Fruit fly (Drosophila melanogaster) whole organism: ENCODE results near the gene CG14712.

Source experiments
- CG8478 ChIP-seq: fragments of >200 bp; optimal IDR thresholded peaks from 2 replicates; lab custom pipeline; 2018; ENCODE audit warnings: inconsistent platforms
- Dll ChIP-seq: fragments of >200 bp; optimal IDR thresholded peaks from 2 replicates; lab custom pipeline; 2017
- EcR ChIP-seq, 2 experiments: fragments of >200 bp; optimal IDR thresholded peaks; 2 replicates each; lab custom pipeline; 2017; ENCODE audit warnings: missing biosample characterization in 2 of 2, missing genetic modification characterization in 2 of 2, missing genetic modification reagents in 2 of 2
- pan ChIP-seq: fragments of >200 bp; optimal IDR thresholded peaks from 2 replicates; lab custom pipeline; 2017
- psq ChIP-seq: fragments of >200 bp; optimal IDR thresholded peaks from 2 replicates; lab custom pipeline; 2017
- usp ChIP-seq: fragments of >200 bp; optimal IDR thresholded peaks from 2 replicates; lab custom pipeline; 2017; ENCODE audit warnings: missing biosample characterization, missing genetic modification characterization, mixed read lengths

dm6 chr3R:11606679-11607078 is 21.9 kb upstream of the CG14712 start:
- TF ChIP-seq usp = no peak
- no peak for TF ChIP-seq psq (lab: Kevin White, UChicago)
- no peak for TF ChIP-seq Dll (lab: Kevin White, UChicago)
- no peak for TF ChIP-seq EcR (GFP tag; optimal IDR thresholded peaks at IDR 0.05; lab: Kevin White, UChicago)
- no peak for TF ChIP-seq CG8478 (lab: Kevin White, UChicago)
- no peak for TF ChIP-seq pan (lab: Kevin White, UChicago)
